Worm (Caenorhabditis elegans): ENCODE results near the gene srh-135.
"Not testable (repeated sequence)": the region's sequence is repeated elsewhere in the genome, so short reads cannot be mapped to it uniquely, and the experiment has no call there.

ce11 chrII:10247594-10248283 is 20.8 kb upstream of the srh-135 start, which contains the start of gene nrde-2:
- not testable (repeated sequence) for TF ChIP-seq nhr-77, R02D3.7, aly-2 (tag; optimal IDR thresholded peaks at IDR 0.05)

Measured in whole organism, L2 larva.